Fruit fly (Drosophila melanogaster): ENCODE data around the gene CG3168.
A peak's percentile ranks its signal among the peaks of the same experiment; 100 is the strongest.

Gene CG3168

dm6 chrX:6730600-6731259 lies 9.1 kb downstream of the CG3168 start (continued):
- no peak for TF ChIP-seq Atf6 (GFP tag; IDR thresholded peaks at IDR 0.05)
- TF ChIP-seq CG10543 (GFP tag; optimal IDR thresholded peaks at IDR 0.05) = peak; percentile 23
- TF ChIP-seq CG1832 (GFP tag; optimal IDR thresholded peaks at IDR 0.05) = no peak

- TF ChIP-seq Abd-B (GFP tag; optimal IDR thresholded peaks at IDR 0.05) = no peak
- no peak for TF ChIP-seq CG9932 (GFP tag; IDR thresholded peaks at IDR 0.05)
- TF ChIP-seq row (GFP tag; IDR thresholded peaks at IDR 0.05) = no peak
- TF ChIP-seq CG10654 (GFP tag; optimal IDR thresholded peaks at IDR 0.05) = no peak
- TF ChIP-seq stwl (tag; optimal IDR thresholded peaks at IDR 0.05) = peak; percentile 18
- TF ChIP-seq sens (GFP tag) = peak; percentile 42
- TF ChIP-seq CTCF (GFP tag; optimal IDR thresholded peaks at IDR 0.05) = peak; percentile 61
- no peak for TF ChIP-seq Mad (GFP tag; optimal IDR thresholded peaks at IDR 0.05)
- TF ChIP-seq twi (tag; optimal IDR thresholded peaks at IDR 0.05) = no peak
- TF ChIP-seq jigr1 (GFP tag; IDR thresholded peaks at IDR 0.05) = no peak
- TF ChIP-seq CG11456 (GFP tag; IDR thresholded peaks at IDR 0.05) = no peak
- TF ChIP-seq wor (GFP tag; IDR thresholded peaks at IDR 0.05) = 0 out of 2 replicates have a peak, but pooled peaks have one; percentile 13
- TF ChIP-seq CG15479 (GFP tag; optimal IDR thresholded peaks at IDR 0.05) = no peak
- TF ChIP-seq CG12659 (GFP tag; optimal IDR thresholded peaks at IDR 0.05) = no peak
- TF ChIP-seq CG8290 (GFP tag; optimal IDR thresholded peaks at IDR 0.05) = peak; percentile 100
- no peak for TF ChIP-seq CG8290 (tag; optimal IDR thresholded peaks at IDR 0.05)
- TF ChIP-seq CG13424 (tag; optimal IDR thresholded peaks at IDR 0.05) = no peak
- no peak for TF ChIP-seq hbn (GFP tag; IDR thresholded peaks at IDR 0.05; ENCODE audit: partially characterized antibody)
- TF ChIP-seq tll (GFP tag; optimal IDR thresholded peaks at IDR 0.05) = peak; percentile 13 to 27
- peak in 1 of 2 experiments; percentile 100 for TF ChIP-seq Hr78 (GFP tag; optimal IDR thresholded peaks at IDR 0.05)
- no peak for TF ChIP-seq chif (GFP tag; optimal IDR thresholded peaks at IDR 0.05)
- peak; percentile 80 for TF ChIP-seq CG6791 (GFP tag; IDR thresholded peaks at IDR 0.05; ENCODE audit: partially characterized antibody)
- peak; percentile 67 for TF ChIP-seq Ets65A (GFP tag)
- no peak for TF ChIP-seq yki (optimal IDR thresholded peaks at IDR 0.05)
- TF ChIP-seq zfh1 (GFP tag; IDR thresholded peaks at IDR 0.05) = no peak
- peak; percentile 25 for TF ChIP-seq CG13894 (tag; optimal IDR thresholded peaks at IDR 0.05)
- peak; percentile 50 for TF ChIP-seq Med (GFP tag)
- no peak for TF ChIP-seq HmgD (GFP tag; optimal IDR thresholded peaks at IDR 0.05)
- TF ChIP-seq gfzf (GFP tag; optimal IDR thresholded peaks at IDR 0.05) = no peak
- peak; percentile 19 for TF ChIP-seq pita (GFP tag; optimal IDR thresholded peaks at IDR 0.05)
These were observed 11.1 kb downstream of the CG3168 start for dm6 chrX:6728597-6729158.

dm6 chrX:6726758-6727490 lies 12.9 kb downstream of the CG3168 start:
- TF ChIP-seq odd (GFP tag; optimal IDR thresholded peaks at IDR 0.05) (no peak), sens-2 (GFP tag; IDR thresholded peaks at IDR 0.05) (no peak), unpg (GFP tag; optimal IDR thresholded peaks at IDR 0.05) (no peak), Dbx (GFP tag; IDR thresholded peaks at IDR 0.05) (no peak), CG15011 (GFP tag; optimal IDR thresholded peaks at IDR 0.05) (no peak), Ets65A (GFP tag) (no peak), mam (GFP tag; optimal IDR thresholded peaks at IDR 0.05) (no peak), Trl (optimal IDR thresholded peaks at IDR 0.05) (no peak), Trl (GFP tag; optimal IDR thresholded peaks at IDR 0.05) (no peak), crol (GFP tag; IDR thresholded peaks at IDR 0.05) (peak; percentile 82), Lpt (GFP tag; optimal IDR thresholded peaks at IDR 0.05) (no peak), CG6272 (GFP tag; IDR thresholded peaks at IDR 0.05) (0 out of 2 replicates have a peak, but pooled peaks have one; percentile 20), slou (GFP tag; optimal IDR thresholded peaks at IDR 0.05) (no peak), NC2β (GFP tag; optimal IDR thresholded peaks at IDR 0.05) (no peak), Deaf1 (tag; optimal IDR thresholded peaks at IDR 0.05) (no peak), vvl (GFP tag; IDR thresholded peaks at IDR 0.05) (0 out of 2 replicates have a peak, but pooled peaks have one; percentile 24), CG32532 (GFP tag; IDR thresholded peaks at IDR 0.05) (no peak), pfk (GFP tag; optimal IDR thresholded peaks at IDR 0.05) (peak; percentile 93)

Measured in whole organism, embryonic.